Fruit fly (Drosophila melanogaster) whole organism, embryonic: ENCODE measurements around the gene CG31223.

Experiments
- ATbp ChIP-seq: fragments of 200-800 bp; sonication (Bioruptor generic); optimal IDR thresholded peaks from 2 replicates; lab custom pipeline; 2017; ENCODE audit warnings: missing biosample characterization, mild to moderate bottlenecking, missing genetic modification characterization, missing genetic modification reagents
- CG10543 ChIP-seq: fragments of 200-800 bp; sonication (Bioruptor generic); optimal IDR thresholded peaks from 3 replicates; lab custom pipeline; 2017; ENCODE audit warnings: missing biosample characterization, mild to moderate bottlenecking, missing genetic modification characterization, moderate library complexity
- CG10979 ChIP-seq: fragments of 200-800 bp; sonication (Bioruptor generic); optimal IDR thresholded peaks from 2 replicates; lab custom pipeline; 2018; ENCODE audit warnings: missing biosample characterization, mild to moderate bottlenecking, missing genetic modification characterization, moderate library complexity
- CG13296 ChIP-seq: fragments of 200-800 bp; sonication (Bioruptor generic); optimal IDR thresholded peaks from 3 replicates; lab custom pipeline; 2018; ENCODE audit warnings: missing biosample characterization, mild to moderate bottlenecking, missing genetic modification characterization
- CG14441 ChIP-seq: fragments of 200-800 bp; sonication (Bioruptor generic); IDR thresholded peaks from 2 replicates; pipeline ENCODE4 v1.3.6; 2022; ENCODE audit warnings: missing biosample characterization, missing genetic modification characterization
- CG15479 ChIP-seq: fragments of 200-800 bp; sonication (Bioruptor generic); optimal IDR thresholded peaks from 3 replicates; lab custom pipeline; 2019; ENCODE audit warnings: missing biosample characterization, mild to moderate bottlenecking, missing genetic modification characterization, moderate library complexity
- CG1603 ChIP-seq: fragments of 200-800 bp; sonication (Bioruptor generic); optimal IDR thresholded peaks from 2 replicates; lab custom pipeline; 2019; ENCODE audit warnings: missing biosample characterization, mild to moderate bottlenecking, missing genetic modification characterization, moderate library complexity
- CG17612 ChIP-seq: fragments of 200-800 bp; sonication (Bioruptor generic); IDR thresholded peaks from 2 replicates; pipeline ENCODE4 v1.3.6; 2022; ENCODE audit warnings: missing biosample characterization, missing genetic modification characterization
- CG18599 ChIP-seq: fragments of 200-800 bp; sonication (Bioruptor generic); optimal IDR thresholded peaks from 3 replicates; lab custom pipeline; 2017; ENCODE audit warnings: missing biosample characterization, missing genetic modification characterization, mild to moderate bottlenecking, moderate library complexity, missing genetic modification reagents
- CG2678 ChIP-seq: fragments of 200-800 bp; sonication (Bioruptor generic); optimal IDR thresholded peaks from 3 replicates; lab custom pipeline; 2019; ENCODE audit warnings: missing biosample characterization, mild to moderate bottlenecking, missing genetic modification characterization, moderate library complexity
- CG31365 ChIP-seq: fragments of 200-800 bp; sonication (Bioruptor generic); optimal IDR thresholded peaks from 2 replicates; lab custom pipeline; 2018; ENCODE audit warnings: missing biosample characterization, mild to moderate bottlenecking, missing genetic modification characterization
- CG32767 ChIP-seq: fragments of 200-800 bp; sonication (Bioruptor generic); IDR thresholded peaks from 2 replicates; pipeline ENCODE4 v1.3.6; 2022; ENCODE audit warnings: missing biosample characterization, missing genetic modification characterization
- CG6254 ChIP-seq: fragments of 200-800 bp; sonication (Bioruptor generic); optimal IDR thresholded peaks from 3 replicates; lab custom pipeline; 2017; ENCODE audit warnings: mild to moderate bottlenecking, missing biosample characterization, missing genetic modification reagents, missing genetic modification characterization
- CG6654 ChIP-seq: fragments of 200-800 bp; sonication (Bioruptor generic); optimal IDR thresholded peaks from 2 replicates; lab custom pipeline; 2017; ENCODE audit warnings: missing biosample characterization, mild to moderate bottlenecking, missing genetic modification characterization
- CG6765 ChIP-seq: fragments of 200-800 bp; sonication (Bioruptor generic); optimal IDR thresholded peaks from 3 replicates; lab custom pipeline; 2017; ENCODE audit warnings: missing biosample characterization, mild to moderate bottlenecking, missing genetic modification characterization
- CG7839 ChIP-seq: fragments of 200-800 bp; sonication (Bioruptor generic); optimal IDR thresholded peaks from 3 replicates; lab custom pipeline; 2018; ENCODE audit warnings: missing biosample characterization, mild to moderate bottlenecking, missing genetic modification characterization, moderate library complexity
- CG9876 ChIP-seq: fragments of 200-800 bp; sonication (Bioruptor generic); optimal IDR thresholded peaks from 2 replicates; lab custom pipeline; 2016; ENCODE audit warnings: missing biosample characterization, missing genetic modification characterization
- D19A ChIP-seq: fragments of 200-800 bp; optimal IDR thresholded peaks from 3 replicates; lab custom pipeline; 2019; ENCODE audit warnings: missing biosample characterization, mild to moderate bottlenecking, missing genetic modification characterization, moderate library complexity
- Dll ChIP-seq: fragments of 200-800 bp; sonication (Bioruptor generic); IDR thresholded peaks from 4 replicates; pipeline ENCODE4 v1.3.6; 2022; ENCODE audit warnings: missing biosample characterization, missing genetic modification characterization; ENCODE audit not compliant: partially characterized antibody
- Ets65A ChIP-seq: fragments of 200-800 bp; sonication (Bioruptor generic); peaks from one replicate; lab custom pipeline; 2016; ENCODE audit warnings: missing biosample characterization, missing genetic modification characterization
- Fer2 ChIP-seq: fragments of 200-800 bp; sonication (Bioruptor generic); optimal IDR thresholded peaks from 2 replicates; lab custom pipeline; 2018; ENCODE audit warnings: missing biosample characterization, mild to moderate bottlenecking, missing genetic modification characterization, moderate library complexity
- Fer3 ChIP-seq: fragments of 200-800 bp; sonication (Bioruptor generic); optimal IDR thresholded peaks from 2 replicates; lab custom pipeline; 2018; ENCODE audit warnings: missing biosample characterization, mild to moderate bottlenecking, missing genetic modification characterization, moderate library complexity
- GATAe ChIP-seq: fragments of 200-800 bp; sonication (Bioruptor generic); conservative IDR thresholded peaks from 2 replicates; pipeline ENCODE4 v1.3.6; 2022; ENCODE audit warnings: missing biosample characterization, missing genetic modification characterization
- Med ChIP-seq: fragments of 200-800 bp; sonication (Bioruptor generic); peaks from one replicate; lab custom pipeline; 2016; ENCODE audit warnings: missing biosample characterization, missing genetic modification characterization, mild to moderate bottlenecking, inconsistent platforms, moderate library complexity
- Meics ChIP-seq: fragments of 200-800 bp; sonication (Bioruptor generic); optimal IDR thresholded peaks from 2 replicates; lab custom pipeline; 2017; ENCODE audit warnings: missing biosample characterization, mild to moderate bottlenecking, missing genetic modification characterization
- Nf-YB ChIP-seq: fragments of 200-800 bp; sonication (Bioruptor generic); optimal IDR thresholded peaks from 3 replicates; lab custom pipeline; 2019; ENCODE audit warnings: missing biosample characterization, mild to moderate bottlenecking, missing genetic modification characterization, moderate library complexity
- Pdp1 ChIP-seq, 2 experiments: fragments of 200-800 bp; sonication (Bioruptor generic); optimal IDR thresholded peaks; 3 replicates each; lab custom pipeline; 2016; ENCODE audit warnings: missing biosample characterization in 2 of 2, missing genetic modification characterization in 2 of 2, mild to moderate bottlenecking in 1 of 2, moderate library complexity in 1 of 2
- Ptx1 ChIP-seq: fragments of 200-800 bp; sonication (Bioruptor generic); IDR thresholded peaks from 2 replicates; pipeline ENCODE4 v1.3.6; 2022; ENCODE audit warnings: missing biosample characterization, missing genetic modification characterization
- Xrp1 ChIP-seq: fragments of 200-800 bp; sonication (Bioruptor generic); IDR thresholded peaks from 2 replicates; pipeline ENCODE4 v1.3.6; 2022; ENCODE audit warnings: missing biosample characterization, missing genetic modification characterization
- corto ChIP-seq: fragments of 200-800 bp; sonication (Bioruptor generic); optimal IDR thresholded peaks from 2 replicates; lab custom pipeline; 2016; ENCODE audit warnings: missing biosample characterization, mild to moderate bottlenecking, missing genetic modification characterization, moderate library complexity
- da ChIP-seq: fragments of 200-800 bp; sonication (Bioruptor generic); optimal IDR thresholded peaks from 2 replicates; lab custom pipeline; 2016; ENCODE audit warnings: missing biosample characterization, missing genetic modification characterization
- dmrt99B ChIP-seq: fragments of 200-800 bp; sonication (Bioruptor generic); optimal IDR thresholded peaks from 2 replicates; lab custom pipeline; 2018; ENCODE audit warnings: missing biosample characterization, mild to moderate bottlenecking, missing genetic modification characterization, moderate library complexity
- gce ChIP-seq: fragments of 200-800 bp; sonication (Bioruptor generic); IDR thresholded peaks from 3 replicates; pipeline ENCODE4 v1.3.6; 2022; ENCODE audit warnings: missing biosample characterization, missing genetic modification characterization
- gem ChIP-seq: fragments of 200-800 bp; sonication (Bioruptor generic); optimal IDR thresholded peaks from 2 replicates; lab custom pipeline; 2019; ENCODE audit warnings: missing biosample characterization, mild to moderate bottlenecking, missing genetic modification characterization, moderate library complexity
- grn ChIP-seq: fragments of 200-800 bp; sonication (Bioruptor generic); optimal IDR thresholded peaks from 3 replicates; lab custom pipeline; 2017; ENCODE audit warnings: missing biosample characterization, missing genetic modification characterization
- gro ChIP-seq: fragments of 200-800 bp; sonication (Bioruptor generic); optimal IDR thresholded peaks from 2 replicates; lab custom pipeline; 2016; ENCODE audit warnings: missing biosample characterization, missing genetic modification characterization
- knrl ChIP-seq: fragments of 200-800 bp; sonication (Bioruptor generic); IDR thresholded peaks from 3 replicates; pipeline ENCODE4 v1.3.6; 2022; ENCODE audit warnings: missing biosample characterization, missing genetic modification characterization; ENCODE audit not compliant: partially characterized antibody
- lab ChIP-seq: fragments of 200-800 bp; sonication (Bioruptor generic); optimal IDR thresholded peaks from 3 replicates; lab custom pipeline; 2017; ENCODE audit warnings: missing biosample characterization, missing genetic modification characterization, mild to moderate bottlenecking, moderate library complexity, missing genetic modification reagents
- lov ChIP-seq, 2 experiments: fragments of 200-800 bp in 1 of 2; fragments of >200 bp in 1 of 2; sonication (Bioruptor generic) in 1 of 2; IDR thresholded peaks in 1 of 2; optimal IDR thresholded peaks in 1 of 2; 2 replicates in 1 of 2; 3 replicates in 1 of 2; pipeline versions ENCODE4 v1.3.6 to Lab custom; 2017 to 2022; ENCODE audit warnings: missing biosample characterization in 1 of 2, missing genetic modification characterization in 1 of 2
- pb ChIP-seq: fragments of 200-800 bp; sonication (Bioruptor generic); optimal IDR thresholded peaks from 3 replicates; lab custom pipeline; 2016; ENCODE audit warnings: missing biosample characterization, missing genetic modification characterization
- prd ChIP-seq, 3 experiments: fragments of >200 bp in 2 of 3; fragments of 200-800 bp in 1 of 3; sonication (Bioruptor generic) in 1 of 3; optimal IDR thresholded peaks in 2 of 3; IDR thresholded peaks in 1 of 3; 2 replicates in 2 of 3; 3 replicates in 1 of 3; pipeline versions ENCODE4 v1.3.6 to Lab custom; 2017 to 2022; ENCODE audit warnings: missing biosample characterization in 1 of 3, missing genetic modification characterization in 1 of 3
- row ChIP-seq: fragments of 200-800 bp; sonication (Bioruptor generic); IDR thresholded peaks from 3 replicates; pipeline ENCODE4 v1.3.6; 2022; ENCODE audit warnings: missing biosample characterization, missing genetic modification characterization
- sens ChIP-seq: fragments of 200-800 bp; sonication (Bioruptor generic); peaks from one replicate; lab custom pipeline; 2016; ENCODE audit warnings: missing biosample characterization, missing genetic modification characterization
- sim ChIP-seq: fragments of 200-800 bp; sonication (Bioruptor generic); IDR thresholded peaks from 2 replicates; pipeline ENCODE4 v1.3.6; 2022; ENCODE audit warnings: missing biosample characterization, missing genetic modification characterization
- tx ChIP-seq: fragments of 200-800 bp; sonication (Bioruptor generic); optimal IDR thresholded peaks from 2 replicates; lab custom pipeline; 2016; ENCODE audit warnings: missing biosample characterization, missing genetic modification characterization

Gene CG31223

DNA sequence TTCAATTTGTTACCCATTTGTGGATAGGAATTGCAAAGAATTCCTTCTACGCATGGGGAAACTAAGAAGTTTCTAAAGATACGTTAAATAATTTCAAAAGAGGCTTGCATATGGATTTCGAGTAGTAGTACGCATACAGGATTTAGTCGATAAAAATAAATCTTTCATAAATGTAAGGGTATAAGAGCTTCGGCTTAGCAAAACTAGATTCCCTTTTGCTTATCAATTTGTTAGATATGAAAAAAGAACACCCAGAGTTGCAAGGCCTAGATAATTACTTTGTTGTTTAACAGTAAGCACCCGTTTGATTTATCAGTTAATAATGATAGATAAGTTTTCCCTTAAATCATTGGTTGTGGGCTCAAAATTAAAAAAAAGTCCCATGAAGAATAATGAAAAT, 14.6 kb downstream of the CG31223 start (continued):
- TF ChIP-seq CG7839 (peak; percentile 39), CG13296 (peak; percentile 18), pb (GFP tag; lab: Kevin White, UChicago) (no peak), D19A (peak; percentile 97), dmrt99B (tag; lab: Kevin White, UChicago) (peak; percentile 25), gce (no peak), CG31365 (no peak), prd (optimal IDR thresholded peaks at IDR 0.05; lab: Kevin White, UChicago) (no peak), prd (GFP tag; IDR thresholded peaks at IDR 0.05; lab: Robert Waterston, UW) (no peak), GATAe (GFP tag; lab: Robert Waterston, UW) (peak; percentile 40; the same call in 1 of the 2 replicates), grn (GFP tag; lab: Kevin White, UChicago) (peak; percentile 68), row (peak; percentile 71), CG6254 (GFP tag; lab: Kevin White, UChicago) (peak; percentile 32), CG10543 (GFP tag; lab: Kevin White, UChicago) (no peak), Fer3 (tag; lab: Kevin White, UChicago) (peak; percentile 37), Pdp1 (GFP tag; optimal IDR thresholded peaks at IDR 0.05; lab: Kevin White, UChicago) (peak in 1 of 2 experiments; percentile 59), Xrp1 (peak; percentile 39; the same call in 1 of the 2 replicates), gro (GFP tag; lab: Kevin White, UChicago) (no peak), CG14441 (GFP tag; lab: Robert Waterston, UW) (0 out of 2 replicates have a peak, but pooled peaks have one; percentile 30), CG6765 (GFP tag; lab: Kevin White, UChicago) (no peak), Ptx1 (GFP tag; lab: Robert Waterston, UW) (0 out of 2 replicates have a peak, but pooled peaks have one; percentile 15), corto (GFP tag; lab: Kevin White, UChicago) (no peak), lab (peak; percentile 85)

DNA sequence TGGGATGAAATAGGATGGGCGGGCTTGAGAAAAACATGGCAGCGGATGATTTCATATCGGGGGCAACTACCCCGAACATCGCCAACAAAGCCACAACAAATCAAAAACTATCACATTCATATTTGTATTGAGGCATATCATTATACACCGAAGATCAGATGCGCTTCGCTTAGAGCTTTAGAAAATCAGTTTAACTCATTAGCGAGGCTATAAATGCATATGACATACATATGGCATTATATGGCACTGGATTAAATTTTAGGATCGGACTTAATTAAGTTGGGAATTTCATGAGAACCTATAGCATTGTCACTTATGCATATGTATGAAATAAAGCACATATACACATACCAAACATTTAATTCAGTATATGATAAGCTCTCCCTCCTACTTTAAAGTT, 15.4 kb downstream of the CG31223 start:
- TF ChIP-seq sim (GFP tag; lab: Robert Waterston, UW) (no peak), da (GFP tag; lab: Kevin White, UChicago) (no peak), Meics (GFP tag; lab: Kevin White, UChicago) (peak; percentile 6), Dll (GFP tag; lab: Robert Waterston, UW) (no peak), CG10543 (GFP tag; lab: Kevin White, UChicago) (no peak), CG6654 (no peak), CG10979 (tag; lab: Kevin White, UChicago) (peak; percentile 3), CG15479 (no peak), CG7839 (peak; percentile 40), D19A (peak; percentile 94), Ets65A (GFP tag; lab: Kevin White, UChicago) (peak; percentile 21), CG2678 (tag; lab: Kevin White, UChicago) (peak; percentile 29), row (0 out of 3 replicates have a peak, but pooled peaks have one; percentile 12), CG9876 (no peak), Ptx1 (GFP tag; lab: Robert Waterston, UW) (peak; percentile 28; the same call in 1 of the 2 replicates), CG32767 (GFP tag; lab: Robert Waterston, UW) (no peak), Nf-YB (GFP tag; lab: Kevin White, UChicago) (peak; percentile 64), Med (GFP tag; lab: Kevin White, UChicago) (peak; percentile 58), tx (GFP tag; lab: Kevin White, UChicago) (no peak), Fer2 (tag; lab: Kevin White, UChicago) (no peak), ATbp (GFP tag; lab: Kevin White, UChicago) (no peak), CG18599 (GFP tag; lab: Kevin White, UChicago) (peak; percentile 23), CG17612 (GFP tag; lab: Robert Waterston, UW) (no peak), gem (tag; lab: Kevin White, UChicago) (peak; percentile 28), CG1603 (tag; lab: Kevin White, UChicago) (peak; percentile 0), sens (GFP tag; lab: Kevin White, UChicago) (peak; percentile 45), knrl (GFP tag; lab: Robert Waterston, UW) (no peak), lov (optimal IDR thresholded peaks at IDR 0.05; lab: Kevin White, UChicago) (no peak), lov (GFP tag; IDR thresholded peaks at IDR 0.05; lab: Robert Waterston, UW) (no peak)
